Worm (Caenorhabditis elegans) whole organism, early embryonic: ENCODE data around the gene nhr-242.

Source experiments
- B0310.2 ChIP-seq: sonication (generic microtip); optimal IDR thresholded peaks from 2 replicates; lab custom pipeline; 2016; ENCODE audit warnings: mild to moderate bottlenecking, missing genetic modification characterization, missing compliant biosample characterization
- F13C5.2 ChIP-seq: sonication (generic microtip); optimal IDR thresholded peaks from 2 replicates; lab custom pipeline; 2017; ENCODE audit warnings: mild to moderate bottlenecking, missing genetic modification characterization, inconsistent platforms, missing compliant biosample characterization
- aly-1 ChIP-seq: sonication (generic microtip); optimal IDR thresholded peaks from 2 replicates; lab custom pipeline; 2016; ENCODE audit warnings: missing genetic modification characterization, missing compliant biosample characterization
- ama-1 ChIP-seq: fragments of 150-350 bp; optimal IDR thresholded peaks from 2 replicates; lab custom pipeline; 2014
- ceh-13 ChIP-seq: fragments of 200-800 bp; sonication (Bioruptor generic); optimal IDR thresholded peaks from 2 replicates; lab custom pipeline; 2018; ENCODE audit warnings: mild to moderate bottlenecking, missing genetic modification characterization, missing compliant biosample characterization
- ceh-36 ChIP-seq: sonication (generic microtip); optimal IDR thresholded peaks from 2 replicates; lab custom pipeline; 2016; ENCODE audit warnings: missing genetic modification characterization, inconsistent platforms, missing compliant biosample characterization
- ets-7 ChIP-seq: sonication (generic microtip); optimal IDR thresholded peaks from 2 replicates; lab custom pipeline; 2016; ENCODE audit warnings: missing genotype, missing genetic modification characterization, missing compliant biosample characterization
- flt-1 ChIP-seq: fragments of 200-800 bp; sonication (Bioruptor generic); IDR thresholded peaks from 2 replicates; pipeline ENCODE4 v1.3.6; 2022; ENCODE audit warnings: missing genetic modification characterization, missing compliant biosample characterization
- hmbx-1 ChIP-seq: sonication (generic microtip); optimal IDR thresholded peaks from 2 replicates; lab custom pipeline; 2016; ENCODE audit warnings: mild to moderate bottlenecking, missing genetic modification characterization, missing compliant biosample characterization
- hmg-4 ChIP-seq: fragments of 200-800 bp; sonication (Bioruptor generic); optimal IDR thresholded peaks from 2 replicates; lab custom pipeline; 2018; ENCODE audit warnings: mild to moderate bottlenecking, missing genetic modification characterization, missing compliant biosample characterization
- hnd-1 ChIP-seq: sonication (generic microtip); optimal IDR thresholded peaks from 2 replicates; lab custom pipeline; 2016; ENCODE audit warnings: missing genetic modification characterization, missing compliant biosample characterization
- pes-1 ChIP-seq: fragments of 200-800 bp; sonication (Bioruptor generic); IDR thresholded peaks from 2 replicates; pipeline ENCODE4 v1.3.6; 2022; ENCODE audit warnings: missing genetic modification reagents, missing genetic modification characterization, missing compliant biosample characterization
- scrt-1 ChIP-seq: fragments of 200-800 bp; sonication (Bioruptor generic); IDR thresholded peaks from 2 replicates; pipeline ENCODE4 v1.3.6; 2022; ENCODE audit warnings: missing genetic modification characterization, missing compliant biosample characterization
- sea-1 ChIP-seq: fragments of 200-800 bp; sonication (Bioruptor generic); conservative IDR thresholded peaks from 2 replicates; pipeline ENCODE4 v1.3.6; 2022; ENCODE audit warnings: missing genetic modification characterization, missing compliant biosample characterization
- tbx-11 ChIP-seq: fragments of 200-800 bp; sonication (Bioruptor generic); IDR thresholded peaks from 2 replicates; pipeline ENCODE4 v1.3.6; 2022; ENCODE audit warnings: missing genetic modification characterization, missing compliant biosample characterization
- tbx-37 ChIP-seq: fragments of 200-800 bp; sonication (Bioruptor generic); conservative IDR thresholded peaks from 2 replicates; pipeline ENCODE4 v1.3.6; 2022; ENCODE audit warnings: missing genetic modification reagents, missing genetic modification characterization, missing compliant biosample characterization
- tra-4 ChIP-seq: sonication (generic microtip); optimal IDR thresholded peaks from 2 replicates; lab custom pipeline; 2017; ENCODE audit warnings: missing genetic modification characterization, missing compliant biosample characterization

The nhr-242 gene

DNA sequence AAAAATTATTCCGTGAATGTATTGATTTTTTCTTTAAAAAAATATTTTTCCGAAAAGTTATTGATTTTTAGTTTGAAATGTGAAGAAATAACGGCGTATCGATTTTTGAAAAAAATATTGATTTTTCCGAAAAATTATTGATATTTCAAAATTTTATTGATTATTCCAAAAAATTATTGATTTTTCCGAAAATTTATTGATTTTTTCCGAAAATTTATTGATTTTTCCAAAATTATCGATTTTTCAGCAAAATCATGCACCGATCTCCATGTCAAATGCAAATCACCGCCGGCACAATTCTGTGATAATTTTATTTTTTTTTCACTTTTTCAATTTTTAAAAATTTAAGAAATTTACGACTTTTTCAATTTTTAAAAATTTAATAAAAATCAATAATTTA is 31.8 kb downstream of the nhr-242 start:
- TF ChIP-seq ama-1 (lab: Kevin White, UChicago) (no peak), scrt-1 (GFP tag; lab: Robert Waterston, UW) (no peak), hnd-1 (tag; lab: Kevin White, UChicago) (no peak), B0310.2 (tag; lab: Kevin White, UChicago) (no peak), ceh-36 (tag; lab: Kevin White, UChicago) (no peak), flt-1 (GFP tag; lab: Robert Waterston, UW) (no peak), tra-4 (tag; lab: Kevin White, UChicago) (no peak), hmg-4 (GFP tag; lab: Kevin White, UChicago) (no peak), ceh-13 (GFP tag; lab: Kevin White, UChicago) (no peak), tbx-37 (GFP tag; lab: Robert Waterston, UW) (no peak), aly-1 (tag; lab: Kevin White, UChicago) (no peak), ets-7 (tag; lab: Kevin White, UChicago) (no peak), hmbx-1 (tag; lab: Kevin White, UChicago) (no peak), tbx-11 (no peak), sea-1 (no peak), F13C5.2 (tag; lab: Kevin White, UChicago) (no peak), pes-1 (GFP tag; lab: Robert Waterston, UW) (no peak)

DNA sequence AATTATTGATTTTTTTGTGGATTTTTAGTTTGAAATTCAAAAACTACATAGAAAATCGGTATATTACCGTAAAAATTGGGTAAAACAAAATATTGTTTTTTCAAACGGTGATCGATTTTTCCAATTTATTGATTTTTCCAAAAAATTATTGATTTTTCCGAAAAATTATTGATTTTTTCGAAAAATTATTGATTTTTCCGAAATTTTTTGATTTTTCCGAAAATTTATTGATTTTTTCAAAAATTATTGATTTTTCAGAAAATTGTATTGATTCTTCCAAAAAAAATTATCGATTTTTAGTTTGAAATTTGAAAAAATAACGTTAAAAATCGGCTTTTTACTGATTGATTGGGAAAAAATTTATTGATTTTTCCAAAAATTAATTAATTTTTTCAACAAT is 32.6 kb downstream of the nhr-242 start:
- TF ChIP-seq hnd-1 (tag; lab: Kevin White, UChicago), result no peak
- no peak for TF ChIP-seq hmg-4 (GFP tag; lab: Kevin White, UChicago)
- TF ChIP-seq scrt-1 (GFP tag; lab: Robert Waterston, UW), result no peak
- TF ChIP-seq ceh-13 (GFP tag; lab: Kevin White, UChicago), result no peak
- TF ChIP-seq aly-1 (tag; lab: Kevin White, UChicago), result no peak
- no peak for TF ChIP-seq sea-1
- TF ChIP-seq tbx-11, result no peak
- no peak for TF ChIP-seq pes-1 (GFP tag; lab: Robert Waterston, UW)
- TF ChIP-seq ceh-36 (tag; lab: Kevin White, UChicago), result no peak
- TF ChIP-seq tra-4 (tag; lab: Kevin White, UChicago), result no peak
- no peak for TF ChIP-seq ama-1 (lab: Kevin White, UChicago)
- no peak for TF ChIP-seq flt-1 (GFP tag; lab: Robert Waterston, UW)
- no peak for TF ChIP-seq F13C5.2 (tag; lab: Kevin White, UChicago)
- TF ChIP-seq ets-7 (tag; lab: Kevin White, UChicago), result no peak

DNA sequence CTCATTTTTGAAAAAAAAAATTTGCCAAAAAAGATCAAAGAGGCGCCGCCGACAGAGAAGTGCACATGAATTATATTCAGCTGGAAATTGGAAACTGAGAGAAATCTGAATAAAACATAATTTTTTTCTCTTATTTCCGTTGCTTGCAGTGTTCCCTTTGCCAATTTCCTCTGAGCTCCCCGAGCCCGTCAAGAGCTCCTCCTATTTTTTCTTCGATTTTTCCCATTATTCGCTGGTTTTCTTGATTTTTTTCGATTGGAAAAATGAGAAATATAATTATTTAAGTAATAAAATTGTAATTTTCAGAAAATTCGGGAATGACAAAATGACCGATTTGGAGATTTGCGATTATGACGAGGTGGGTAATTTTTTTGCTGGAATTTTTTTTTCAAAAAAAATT is 39.4 kb downstream of the nhr-242 start, which contains the start of gene sprr-3:
TSS of gene sprr-3 (plus strand) at position 301 of the 400 bp plus-strand sequence.
- TF ChIP-seq ceh-36 (tag; lab: Kevin White, UChicago) (no peak), tbx-11 (no peak), scrt-1 (GFP tag; lab: Robert Waterston, UW) (no peak), ets-7 (tag; lab: Kevin White, UChicago) (no peak), flt-1 (GFP tag; lab: Robert Waterston, UW) (no peak), ceh-13 (GFP tag; lab: Kevin White, UChicago) (no peak)

DNA sequence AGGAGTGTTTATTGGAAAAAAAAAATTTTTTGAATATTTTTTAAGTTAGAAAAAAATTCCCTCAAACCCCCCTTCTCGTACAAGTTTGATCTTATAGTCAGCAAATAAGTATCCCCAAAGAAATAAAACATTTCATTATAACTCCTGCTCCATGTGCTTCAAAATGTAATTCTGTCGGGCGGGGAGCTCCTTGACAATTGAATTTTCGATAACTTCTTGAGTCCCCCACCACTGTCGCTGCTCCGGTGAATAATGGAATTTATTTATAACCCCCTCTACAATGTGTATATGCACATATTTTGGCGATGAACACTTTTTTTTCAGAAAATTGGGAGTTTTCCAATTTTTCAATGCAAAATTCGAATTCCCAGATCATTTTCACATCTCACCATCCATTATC is 43.6 kb downstream of the nhr-242 start:
- TF ChIP-seq hmg-4 (GFP tag; lab: Kevin White, UChicago), result no peak
- TF ChIP-seq tra-4 (tag; lab: Kevin White, UChicago), result no peak
- no peak for TF ChIP-seq ceh-36 (tag; lab: Kevin White, UChicago)
- TF ChIP-seq ceh-13 (GFP tag; lab: Kevin White, UChicago), result no peak

DNA sequence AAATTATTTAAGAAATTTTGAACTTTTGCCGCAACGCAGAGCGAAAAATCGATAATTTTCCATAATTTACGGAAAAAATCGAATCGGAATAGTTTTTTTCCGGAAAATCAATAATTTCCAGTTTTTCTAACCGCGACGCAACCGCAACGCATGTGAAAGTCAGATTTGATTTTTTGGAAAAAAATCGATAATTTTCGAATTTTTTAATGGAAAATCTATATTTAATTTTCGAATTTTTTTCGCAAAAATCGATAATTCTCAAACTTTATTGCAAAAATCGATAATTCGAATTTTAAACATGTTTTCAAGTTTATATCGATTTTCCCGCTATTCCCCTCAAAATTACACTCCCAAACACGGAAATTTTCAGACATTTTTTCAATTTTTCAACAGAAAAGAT is 51.1 kb downstream of the nhr-242 start:
- no peak for TF ChIP-seq scrt-1 (GFP tag; lab: Robert Waterston, UW)
- TF ChIP-seq ama-1 (lab: Kevin White, UChicago), result no peak
- TF ChIP-seq hmg-4 (GFP tag; lab: Kevin White, UChicago), result no peak
- TF ChIP-seq pes-1 (GFP tag; lab: Robert Waterston, UW), result no peak
- TF ChIP-seq F13C5.2 (tag; lab: Kevin White, UChicago), result no peak
- no peak for TF ChIP-seq tbx-37 (GFP tag; lab: Robert Waterston, UW)
- no peak for TF ChIP-seq flt-1 (GFP tag; lab: Robert Waterston, UW)
- no peak for TF ChIP-seq hnd-1 (tag; lab: Kevin White, UChicago)
- TF ChIP-seq hmbx-1 (tag; lab: Kevin White, UChicago), result no peak
- no peak for TF ChIP-seq tra-4 (tag; lab: Kevin White, UChicago)
- TF ChIP-seq B0310.2 (tag; lab: Kevin White, UChicago), result no peak
- no peak for TF ChIP-seq tbx-11
- no peak for TF ChIP-seq ets-7 (tag; lab: Kevin White, UChicago)
- TF ChIP-seq ceh-13 (GFP tag; lab: Kevin White, UChicago), result no peak
- TF ChIP-seq aly-1 (tag; lab: Kevin White, UChicago), result no peak

DNA sequence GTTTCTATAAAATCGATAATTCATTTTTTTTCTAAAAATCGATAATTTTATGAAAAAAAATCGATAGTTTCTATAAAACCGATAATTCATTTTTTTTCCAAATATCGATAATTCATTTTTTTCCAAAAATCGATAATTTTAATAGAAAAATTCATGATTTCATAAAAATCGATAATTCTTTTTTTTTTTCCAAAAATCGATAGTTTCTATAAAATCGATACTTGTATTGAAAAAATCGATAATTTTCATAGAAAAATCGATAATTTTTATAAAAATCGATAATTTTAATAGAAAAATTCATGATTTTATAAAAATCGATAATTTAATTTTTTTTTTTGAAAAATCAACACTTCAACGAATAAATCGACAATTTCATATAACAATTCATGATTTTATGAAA is 52.1 kb downstream of the nhr-242 start:
- no peak for TF ChIP-seq hnd-1 (tag; lab: Kevin White, UChicago)
- TF ChIP-seq tbx-37 (GFP tag; lab: Robert Waterston, UW), result no peak
- TF ChIP-seq pes-1 (GFP tag; lab: Robert Waterston, UW), result no peak
- no peak for TF ChIP-seq aly-1 (tag; lab: Kevin White, UChicago)
- TF ChIP-seq ceh-13 (GFP tag; lab: Kevin White, UChicago), result no peak
- TF ChIP-seq ama-1 (lab: Kevin White, UChicago), result no peak
- TF ChIP-seq flt-1 (GFP tag; lab: Robert Waterston, UW), result no peak
- TF ChIP-seq F13C5.2 (tag; lab: Kevin White, UChicago), result no peak
- no peak for TF ChIP-seq tbx-11
- TF ChIP-seq sea-1, result no peak
- TF ChIP-seq hmg-4 (GFP tag; lab: Kevin White, UChicago), result no peak
- TF ChIP-seq ceh-36 (tag; lab: Kevin White, UChicago), result no peak
- no peak for TF ChIP-seq tra-4 (tag; lab: Kevin White, UChicago)
- TF ChIP-seq scrt-1 (GFP tag; lab: Robert Waterston, UW), result no peak
- TF ChIP-seq B0310.2 (tag; lab: Kevin White, UChicago), result no peak
- no peak for TF ChIP-seq ets-7 (tag; lab: Kevin White, UChicago)
- TF ChIP-seq hmbx-1 (tag; lab: Kevin White, UChicago), result no peak
